Worm (Caenorhabditis elegans) whole organism, mixed stage, embryonic: ENCODE measurements around the gene chil-18.

Experiments
- blmp-1 ChIP-seq: fragments of 150-350 bp; optimal IDR thresholded peaks from 2 replicates; lab custom pipeline; 2014; ENCODE audit warnings: missing biosample characterization, missing genetic modification characterization
- ces-1 ChIP-seq: fragments of 150-350 bp; optimal IDR thresholded peaks from 2 replicates; lab custom pipeline; 2014; ENCODE audit warnings: missing biosample characterization, missing genetic modification reagents, missing genetic modification characterization
- elt-3 ChIP-seq: fragments of 150-350 bp; optimal IDR thresholded peaks from 2 replicates; lab custom pipeline; 2014; ENCODE audit warnings: missing biosample characterization, missing genetic modification characterization
- nhr-12 ChIP-seq: fragments of 150-350 bp; optimal IDR thresholded peaks from 2 replicates; lab custom pipeline; 2014; ENCODE audit warnings: missing biosample characterization, missing genetic modification characterization
- nhr-2 ChIP-seq: fragments of 150-350 bp; optimal IDR thresholded peaks from 2 replicates; lab custom pipeline; 2014; ENCODE audit warnings: missing biosample characterization, missing genetic modification characterization
- nhr-237 ChIP-seq: fragments of 150-350 bp; optimal IDR thresholded peaks from 2 replicates; lab custom pipeline; 2014; ENCODE audit warnings: missing biosample characterization, missing genetic modification characterization
- nhr-76 ChIP-seq: sonication (generic microtip); optimal IDR thresholded peaks from 2 replicates; lab custom pipeline; 2017; ENCODE audit warnings: missing biosample characterization, missing genetic modification characterization
- pha-4 ChIP-seq: fragments of 150-350 bp; optimal IDR thresholded peaks from 2 replicates; lab custom pipeline; 2018; ENCODE audit warnings: missing biosample characterization, missing genetic modification reagents, missing genetic modification characterization
- snpc-4 ChIP-seq: fragments of 150-350 bp; optimal IDR thresholded peaks from 2 replicates; lab custom pipeline; 2014; ENCODE audit warnings: missing biosample characterization, missing genetic modification characterization
- unc-39 ChIP-seq: fragments of 150-350 bp; optimal IDR thresholded peaks from 2 replicates; lab custom pipeline; 2014; ENCODE audit warnings: missing biosample characterization, missing genetic modification characterization
- zip-8 ChIP-seq: fragments of 150-350 bp; optimal IDR thresholded peaks from 2 replicates; lab custom pipeline; 2014; ENCODE audit warnings: missing biosample characterization, missing genetic modification characterization
- ztf-11 ChIP-seq: fragments of 150-350 bp; optimal IDR thresholded peaks from 2 replicates; lab custom pipeline; 2014; ENCODE audit warnings: missing biosample characterization, missing genetic modification characterization

- TF ChIP-seq unc-39 (tag; lab: Kevin White, UChicago) (no peak), snpc-4 (tag; lab: Kevin White, UChicago) (no peak), nhr-237 (tag; lab: Kevin White, UChicago) (no peak), nhr-76 (tag; lab: Kevin White, UChicago) (no peak), nhr-2 (tag; lab: Kevin White, UChicago) (no peak), zip-8 (tag; lab: Kevin White, UChicago) (no peak), blmp-1 (tag; lab: Kevin White, UChicago) (no peak), ces-1 (GFP tag; lab: Kevin White, UChicago) (no peak), pha-4 (tag; lab: Kevin White, UChicago) (no peak), nhr-12 (no peak), elt-3 (tag; lab: Kevin White, UChicago) (no peak), ztf-11 (no peak)
These were observed 31.9 kb downstream of the chil-18 start, which contains the start of gene T19H5.7 for ce11 chrII:9480006-9480405.
